Worm (Caenorhabditis elegans): Measurements from ENCODE around the gene Y71H2AM.3.
A peak's percentile ranks its signal among the peaks of the same experiment; 100 is the strongest.

Y71H2AM.3 gene

ce11 chrIII:2760726-2761125, 44.5 kb upstream of the Y71H2AM.3 start, which contains the start of gene pho-9 (continued):
- TF ChIP-seq lin-29 (GFP tag; IDR thresholded peaks at IDR 0.05) = no peak
- TF ChIP-seq nhr-42 (GFP tag; IDR thresholded peaks at IDR 0.05) = no peak
- TF ChIP-seq set-16 (GFP tag; IDR thresholded peaks at IDR 0.05) = no peak
- TF ChIP-seq dmd-9 (GFP tag; IDR thresholded peaks at IDR 0.05) = no peak
- no peak for TF ChIP-seq daf-12 (tag; optimal IDR thresholded peaks at IDR 0.05)
- peak; percentile 80 for TF ChIP-seq nhr-102 (tag; optimal IDR thresholded peaks at IDR 0.05)
- no peak for TF ChIP-seq jun-1 (tag; optimal IDR thresholded peaks at IDR 0.05)
- no peak for TF ChIP-seq zag-1 (tag; optimal IDR thresholded peaks at IDR 0.05)
- peak in 1 of 2 experiments; percentile 47 for TF ChIP-seq lsy-2 (tag; optimal IDR thresholded peaks at IDR 0.05)
- peak; percentile 86 for TF ChIP-seq dmd-6 (GFP tag; IDR thresholded peaks at IDR 0.05)
- no peak for TF ChIP-seq cey-2 (tag; optimal IDR thresholded peaks at IDR 0.05; ENCODE audit: borderline replicate concordance, insufficient read depth)
- TF ChIP-seq nhr-6 (tag; optimal IDR thresholded peaks at IDR 0.05) = no peak
- TF ChIP-seq lin-39 (tag; optimal IDR thresholded peaks at IDR 0.05) = no peak
- no peak for TF ChIP-seq sdz-12 (GFP tag; optimal IDR thresholded peaks at IDR 0.05)
- no peak for TF ChIP-seq Y48G9A.11 (GFP tag; IDR thresholded peaks at IDR 0.05)
- no peak for TF ChIP-seq zip-11 (GFP tag; IDR thresholded peaks at IDR 0.05)
- TF ChIP-seq ceh-62 (tag; optimal IDR thresholded peaks at IDR 0.05) = no peak
- TF ChIP-seq mdl-1 (tag; optimal IDR thresholded peaks at IDR 0.05) = peak in 1 of 2 experiments; percentile 31
- no peak for TF ChIP-seq fkh-10 (GFP tag; optimal IDR thresholded peaks at IDR 0.05)
- TF ChIP-seq lin-38 (GFP tag; IDR thresholded peaks at IDR 0.05) = peak; percentile 43
- TF ChIP-seq nhr-11 (tag; optimal IDR thresholded peaks at IDR 0.05) = no peak
- no peak for TF ChIP-seq T20F7.1 (GFP tag; optimal IDR thresholded peaks at IDR 0.05)
- TF ChIP-seq mxl-2 (GFP tag; conservative IDR thresholded peaks at IDR 0.05) = no peak
- TF ChIP-seq ceh-32 (tag; optimal IDR thresholded peaks at IDR 0.05; ENCODE audit: poor library complexity) = no peak
- TF ChIP-seq ZK337.2 (GFP tag; IDR thresholded peaks at IDR 0.05) = no peak
- no peak for TF ChIP-seq ces-1 (GFP tag; optimal IDR thresholded peaks at IDR 0.05)
- no peak for TF ChIP-seq rbr-2 (tag; optimal IDR thresholded peaks at IDR 0.05)
- no peak for TF ChIP-seq zfp-2 (tag; optimal IDR thresholded peaks at IDR 0.05)
- no peak for TF ChIP-seq daf-8 (GFP tag; IDR thresholded peaks at IDR 0.05)
- TF ChIP-seq lim-7 (GFP tag; IDR thresholded peaks at IDR 0.05) = no peak
- TF ChIP-seq daf-19 (GFP tag; conservative IDR thresholded peaks at IDR 0.05) = no peak
- peak; percentile 17 for TF ChIP-seq nhr-10 (tag; optimal IDR thresholded peaks at IDR 0.05)
- TF ChIP-seq daf-16 (GFP tag; optimal IDR thresholded peaks at IDR 0.05) = peak in 1 of 2 experiments; percentile 3
- TF ChIP-seq daf-16 (tag; optimal IDR thresholded peaks at IDR 0.05) = peak; percentile 85
- peak; percentile 77 for TF ChIP-seq tra-1 (GFP tag; IDR thresholded peaks at IDR 0.05)
- TF ChIP-seq ama-1 (optimal IDR thresholded peaks at IDR 0.05) = no peak
- TF ChIP-seq pha-4 (GFP tag; IDR thresholded peaks at IDR 0.05) = peak; percentile 61
- TF ChIP-seq pha-4 (tag; optimal IDR thresholded peaks at IDR 0.05) = no peak
- TF ChIP-seq Y5F2A.4 (GFP tag; optimal IDR thresholded peaks at IDR 0.05) = no peak
- 0 out of 2 replicates have a peak, but pooled peaks have one; percentile 38 for TF ChIP-seq saeg-2 (GFP tag; IDR thresholded peaks at IDR 0.05)
- no peak for TF ChIP-seq ZK546.5 (tag; optimal IDR thresholded peaks at IDR 0.05)
- TF ChIP-seq nhr-77 (tag; optimal IDR thresholded peaks at IDR 0.05) = peak; percentile 80
- TF ChIP-seq Y105C5A.15 (GFP tag; IDR thresholded peaks at IDR 0.05) = no peak
- no peak for TF ChIP-seq Y75B8A.6 (GFP tag; IDR thresholded peaks at IDR 0.05)
- no peak for TF ChIP-seq T26A8.4 (GFP tag; IDR thresholded peaks at IDR 0.05)
- TF ChIP-seq fos-1 (tag; optimal IDR thresholded peaks at IDR 0.05) = no peak
- TF ChIP-seq mdt-29 (GFP tag; IDR thresholded peaks at IDR 0.05) = no peak
- TF ChIP-seq nhr-28 (tag; optimal IDR thresholded peaks at IDR 0.05) = peak; percentile 97
- no peak for TF ChIP-seq F10B5.3 (tag; optimal IDR thresholded peaks at IDR 0.05)
- no peak for TF ChIP-seq unc-39 (tag; optimal IDR thresholded peaks at IDR 0.05)
- TF ChIP-seq mep-1 (tag; optimal IDR thresholded peaks at IDR 0.05) = peak; percentile 17
- TF ChIP-seq F44E2.7 (GFP tag; IDR thresholded peaks at IDR 0.05) = no peak
- TF ChIP-seq nhr-25 (tag; optimal IDR thresholded peaks at IDR 0.05; ENCODE audit: borderline replicate concordance, insufficient read depth) = no peak

Data from whole organism, L4 larva.